Worm (Caenorhabditis elegans) whole organism, mixed stage, embryonic: Measurements from ENCODE around the gene F40G12.6.

Source experiments
- M03D4.4 ChIP-seq: sonication (generic microtip); optimal IDR thresholded peaks from 2 replicates; lab custom pipeline; 2017; ENCODE audit warnings: mild to moderate bottlenecking, missing genetic modification characterization, missing compliant biosample characterization
- elt-3 ChIP-seq: fragments of 150-350 bp; optimal IDR thresholded peaks from 2 replicates; lab custom pipeline; 2014; ENCODE audit warnings: missing biosample characterization, missing genetic modification characterization
- lsy-2 ChIP-seq: fragments of 150-350 bp; optimal IDR thresholded peaks from 2 replicates; lab custom pipeline; 2014; ENCODE audit warnings: missing biosample characterization, missing genetic modification characterization
- mep-1 ChIP-seq: fragments of 150-350 bp; optimal IDR thresholded peaks from 2 replicates; lab custom pipeline; 2017; ENCODE audit warnings: missing biosample characterization, missing genetic modification reagents, missing genetic modification characterization, inconsistent platforms
- nhr-12 ChIP-seq: fragments of 150-350 bp; optimal IDR thresholded peaks from 2 replicates; lab custom pipeline; 2014; ENCODE audit warnings: missing biosample characterization, missing genetic modification characterization
- nhr-2 ChIP-seq: fragments of 150-350 bp; optimal IDR thresholded peaks from 2 replicates; lab custom pipeline; 2014; ENCODE audit warnings: missing biosample characterization, missing genetic modification characterization
- nhr-237 ChIP-seq: fragments of 150-350 bp; optimal IDR thresholded peaks from 2 replicates; lab custom pipeline; 2014; ENCODE audit warnings: missing biosample characterization, missing genetic modification characterization
- pha-4 ChIP-seq: fragments of 150-350 bp; optimal IDR thresholded peaks from 2 replicates; lab custom pipeline; 2018; ENCODE audit warnings: missing biosample characterization, missing genetic modification reagents, missing genetic modification characterization
- snpc-4 ChIP-seq: fragments of 150-350 bp; optimal IDR thresholded peaks from 2 replicates; lab custom pipeline; 2014; ENCODE audit warnings: missing biosample characterization, missing genetic modification characterization
- sptf-1 ChIP-seq: sonication (generic microtip); optimal IDR thresholded peaks from 2 replicates; lab custom pipeline; 2017; ENCODE audit warnings: mild to moderate bottlenecking, missing genetic modification characterization, moderate library complexity, missing compliant biosample characterization
- unc-39 ChIP-seq: fragments of 150-350 bp; optimal IDR thresholded peaks from 2 replicates; lab custom pipeline; 2014; ENCODE audit warnings: missing biosample characterization, missing genetic modification characterization
- unc-62 ChIP-seq: fragments of 150-350 bp; optimal IDR thresholded peaks from 2 replicates; lab custom pipeline; 2014; ENCODE audit warnings: missing biosample characterization, missing genetic modification reagents, missing genetic modification characterization

- TF ChIP-seq snpc-4 (tag; lab: Kevin White, UChicago) (no peak), mep-1 (tag; lab: Kevin White, UChicago) (no peak), unc-39 (tag; lab: Kevin White, UChicago) (no peak), nhr-12 (tag; lab: Kevin White, UChicago) (no peak), nhr-2 (tag; lab: Kevin White, UChicago) (no peak), lsy-2 (no peak), M03D4.4 (tag; lab: Kevin White, UChicago) (no peak), pha-4 (tag; lab: Kevin White, UChicago) (no peak), elt-3 (tag; lab: Kevin White, UChicago) (no peak), sptf-1 (tag; lab: Kevin White, UChicago) (no peak), unc-62 (GFP tag; lab: Kevin White, UChicago) (no peak), nhr-237 (tag; lab: Kevin White, UChicago) (no peak)
These were observed 18.7 kb downstream of the F40G12.6 start, which contains the start of gene K02E11.7 for ce11 chrV:14254221-14254620.
